Fruit fly (Drosophila melanogaster) Kc167 (cell line): Measurements from ENCODE around the gene PXo.

Experiments used
- h ChIP-seq: fragments of >200 bp; optimal IDR thresholded peaks from 3 replicates; lab custom pipeline; 2018; ENCODE audit warnings: missing external identifiers
- psq ChIP-seq: fragments of >200 bp; optimal IDR thresholded peaks from 2 replicates; lab custom pipeline; 2017; ENCODE audit warnings: missing external identifiers

- TF ChIP-seq h (lab: Kevin White, UChicago) (no peak), psq (lab: Kevin White, UChicago) (no peak)
These were observed 23.9 kb downstream of the PXo start, which contains the start of the genes PolE2 and CG5592 for dm6 chr3L:5897228-5897688.
